Worm (Caenorhabditis elegans): ENCODE measurements around the gene hosl-1.

ce11 chrX:4607300-4607699, 29.6 kb upstream of the hosl-1 start:
- TF ChIP-seq nhr-237 (tag; optimal IDR thresholded peaks at IDR 0.05): no peak
- TF ChIP-seq mab-5 (tag; optimal IDR thresholded peaks at IDR 0.05): no peak
- no peak for TF ChIP-seq snpc-4 (tag; optimal IDR thresholded peaks at IDR 0.05)
- TF ChIP-seq lsy-2 (tag; optimal IDR thresholded peaks at IDR 0.05): no peak
- no peak for TF ChIP-seq ceh-83 (GFP tag; optimal IDR thresholded peaks at IDR 0.05)
- no peak for TF ChIP-seq nhr-76 (tag; optimal IDR thresholded peaks at IDR 0.05)
- no peak for TF ChIP-seq pha-4 (tag; optimal IDR thresholded peaks at IDR 0.05)
- TF ChIP-seq blmp-1 (tag; optimal IDR thresholded peaks at IDR 0.05): no peak
- no peak for TF ChIP-seq mls-2 (tag; optimal IDR thresholded peaks at IDR 0.05)
- TF ChIP-seq unc-120 (tag; optimal IDR thresholded peaks at IDR 0.05; ENCODE audit: poor library complexity, severe bottlenecking): no peak
- TF ChIP-seq nhr-28 (tag; optimal IDR thresholded peaks at IDR 0.05): no peak
- TF ChIP-seq unc-62 (GFP tag; optimal IDR thresholded peaks at IDR 0.05): no peak
- no peak for TF ChIP-seq elt-3 (tag; optimal IDR thresholded peaks at IDR 0.05)
